Worm (Caenorhabditis elegans) whole organism, midembryonic: ENCODE measurements around the gene ZC250.5.

Experiments used
- cog-1 ChIP-seq: sonication (generic microtip); optimal IDR thresholded peaks from 2 replicates; lab custom pipeline; 2016; ENCODE audit warnings: missing genetic modification characterization, missing compliant biosample characterization
- flt-1 ChIP-seq: fragments of 200-800 bp; sonication (Bioruptor generic); IDR thresholded peaks from 2 replicates; pipeline ENCODE4 v1.3.6; 2022; ENCODE audit warnings: missing genetic modification characterization, missing compliant biosample characterization
- med-1 ChIP-seq: sonication (generic microtip); optimal IDR thresholded peaks from 2 replicates; lab custom pipeline; 2017; ENCODE audit warnings: missing genetic modification characterization, mild to moderate bottlenecking, missing compliant biosample characterization, antibody characterized with exemption, missing genetic modification reagents; ENCODE audit not compliant: insufficient read depth
- ztf-29 ChIP-seq: fragments of 200-800 bp; sonication (Bioruptor generic); IDR thresholded peaks from 2 replicates; pipeline ENCODE4 v1.3.6; 2022; ENCODE audit warnings: missing genetic modification reagents, missing genetic modification characterization, missing compliant biosample characterization

- TF ChIP-seq flt-1 (GFP tag; lab: Robert Waterston, UW) (no peak), cog-1 (no peak), med-1 (no peak), ztf-29 (no peak)
Observed at ce11 chrV:5838576-5839366, 33.2 kb downstream of the ZC250.5 start, which contains the start of gene F26F12.2.
